Fruit fly (Drosophila melanogaster) ovary, adult (tissue): ENCODE data around the gene CG32263.

ENCODE experiments used
- CG17801 ChIP-seq: fragments of 200-800 bp; optimal IDR thresholded peaks from 2 replicates; lab custom pipeline; 2019; ENCODE audit warnings: missing biosample characterization, mild to moderate bottlenecking, missing genetic modification characterization, moderate library complexity; ENCODE audit not compliant: partially characterized antibody

Gene CG32263

DNA sequence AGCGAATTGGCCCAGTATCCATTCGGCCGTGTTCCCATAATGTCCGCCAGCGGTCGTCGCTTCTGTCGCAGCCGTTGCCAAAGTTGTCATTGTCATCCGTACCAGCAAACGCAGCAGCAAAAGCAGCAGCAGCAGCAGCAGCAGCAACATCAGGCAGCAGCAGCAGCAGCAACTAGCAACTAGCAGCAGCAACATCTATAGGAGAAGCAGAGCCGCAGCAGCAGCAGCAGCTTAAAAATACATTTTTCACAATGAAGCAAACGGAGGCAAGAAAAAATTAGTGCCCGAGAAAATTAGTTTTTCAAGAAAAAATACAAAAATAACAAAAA is 14.5 kb upstream of the CG32263 start:
- TF ChIP-seq CG17801 (GFP tag; lab: Kevin White, UChicago), result no peak

dm6 chr3L:3824790-3825484 is 14.0 kb upstream of the CG32263 start, which contains the start of gene Rdh:
Rdh (plus strand) TSS chr3L:3825449.
- no peak for TF ChIP-seq CG17801 (GFP tag; lab: Kevin White, UChicago)

dm6 chr3L:3818566-3819325 is 7.8 kb upstream of the CG32263 start, which contains the start of gene enc:
enc (plus strand) TSS chr3L:3818679.
- peak; percentile 27 for TF ChIP-seq CG17801 (GFP tag; lab: Kevin White, UChicago)

DNA sequence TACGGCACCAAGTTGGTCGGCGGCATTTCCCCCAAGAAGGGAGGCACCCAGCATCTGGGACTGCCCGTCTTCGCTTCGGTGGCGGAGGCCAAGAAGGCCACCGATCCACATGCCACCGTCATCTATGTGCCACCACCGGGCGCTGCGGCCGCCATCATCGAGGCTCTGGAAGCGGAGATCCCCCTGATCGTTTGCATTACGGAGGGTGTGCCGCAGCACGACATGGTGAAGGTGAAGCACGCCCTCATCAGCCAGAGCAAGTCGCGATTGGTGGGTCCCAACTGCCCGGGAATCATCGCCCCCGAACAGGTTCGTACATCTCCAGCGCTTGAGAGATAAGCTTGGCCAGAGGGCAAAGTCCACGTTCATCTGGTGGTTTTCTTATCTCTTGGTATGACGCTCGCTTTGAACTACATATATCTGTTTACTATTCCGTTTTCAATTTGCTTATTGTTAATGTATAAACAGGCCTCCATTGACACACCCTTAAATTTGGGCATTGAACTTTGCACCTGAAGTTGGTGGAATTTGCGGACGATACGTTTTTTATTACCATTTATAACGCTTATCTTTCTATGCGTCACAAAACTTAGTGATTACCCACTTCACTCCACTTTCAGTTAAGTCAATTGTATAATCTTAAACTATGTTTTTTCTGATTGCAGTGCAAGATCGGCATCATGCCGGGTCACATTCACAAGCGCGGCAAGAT is 6.0 kb upstream of the CG32263 start:
- no peak for TF ChIP-seq CG17801 (GFP tag; lab: Kevin White, UChicago)

- TF ChIP-seq CG17801 (GFP tag; lab: Kevin White, UChicago), result no peak
Observed at dm6 chr3L:3816254-3816653, 5.3 kb upstream of the CG32263 start, which contains the start of gene Acp63F. Acp63F (minus strand) TSS chr3L:3816354.

DNA sequence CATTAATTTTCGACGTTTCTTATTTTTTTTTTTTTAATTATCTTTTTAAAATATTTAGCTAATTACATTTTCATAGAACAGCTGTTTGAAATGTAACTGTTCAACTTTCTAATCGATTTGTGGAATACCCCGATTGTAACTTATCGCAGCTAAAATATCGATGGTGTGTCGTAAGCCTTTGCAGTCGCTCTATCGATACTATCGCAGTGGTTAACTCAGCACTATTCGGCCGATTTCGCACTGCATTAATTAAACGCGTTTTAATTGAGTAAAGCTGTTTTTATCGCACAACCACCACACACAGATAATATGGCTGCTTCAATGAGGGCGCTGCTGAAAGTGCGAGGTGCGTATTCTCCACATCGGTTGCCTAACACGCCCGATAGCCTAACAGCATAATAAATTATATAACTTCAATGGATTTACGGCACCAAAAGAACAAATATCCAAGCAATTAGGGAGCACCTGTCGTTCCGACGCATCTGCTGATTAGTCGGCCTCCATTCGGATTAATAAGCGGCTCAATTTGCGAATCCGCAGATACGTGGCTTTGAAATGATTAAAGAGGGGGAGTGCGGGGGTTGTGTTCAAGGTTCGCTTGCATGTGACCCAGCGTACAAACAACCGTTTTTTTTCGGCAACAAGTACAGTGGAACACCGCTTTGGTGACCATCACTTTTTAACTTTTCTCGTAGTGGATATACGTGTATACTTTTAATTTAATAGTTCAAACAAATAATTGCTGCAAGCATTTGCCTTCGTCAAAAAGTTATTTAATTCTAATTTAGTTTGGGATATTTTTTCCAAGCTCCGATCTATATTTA is 3.3 kb upstream of the CG32263 start, which contains the start of gene Scsalpha1:
Gene Scsalpha1 (plus strand): TSS at position 202 of the 824 bp plus-strand sequence.
- TF ChIP-seq CG17801 (GFP tag; lab: Kevin White, UChicago), result peak; percentile 49

dm6 chr3L:3809943-3810342 is 971 bp downstream of the CG32263 start, which contains the start of gene CG32262:
CG32262 (minus strand) TSS chr3L:3810196.
- TF ChIP-seq CG17801 (GFP tag; lab: Kevin White, UChicago), result no peak

- peak; percentile 63 for TF ChIP-seq CG17801 (GFP tag; lab: Kevin White, UChicago)
Observed at dm6 chr3L:3806330-3806729, 4.6 kb downstream of the CG32263 start, which contains the start of the genes CG32264, ntc and IntS10. CG32264 (minus strand) TSS chr3L:3806459. ntc (minus strand) TSS chr3L:3806459. IntS10 (plus strand) TSS chr3L:3806710.

- no peak for TF ChIP-seq CG17801 (GFP tag; lab: Kevin White, UChicago)
Observed at dm6 chr3L:3802677-3803076, 8.2 kb downstream of the CG32263 start.

- TF ChIP-seq CG17801 (GFP tag; lab: Kevin White, UChicago), result no peak
Observed at dm6 chr3L:3801813-3802212, 9.1 kb downstream of the CG32263 start.

DNA sequence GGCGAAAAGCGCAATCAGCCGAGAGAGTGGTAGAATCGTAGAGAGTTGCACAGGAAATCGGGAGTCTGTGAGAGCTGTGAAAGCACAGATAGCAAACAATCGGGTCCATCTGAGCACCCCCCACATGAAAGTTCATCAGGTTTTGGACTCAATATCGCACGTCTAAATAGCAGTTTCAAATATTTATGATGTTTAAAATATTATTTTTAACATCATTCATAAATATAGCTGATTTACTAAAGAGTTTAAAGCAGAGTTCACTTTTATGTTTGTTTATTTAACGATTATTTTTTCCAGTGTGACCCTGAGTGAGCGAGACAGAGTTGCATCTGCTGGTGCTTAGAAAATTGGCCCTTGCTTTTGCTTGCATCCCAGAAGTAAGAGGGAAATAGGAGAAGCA is 9.6 kb downstream of the CG32263 start:
- TF ChIP-seq CG17801 (GFP tag; lab: Kevin White, UChicago), result no peak

dm6 chr3L:3799766-3800165 is 11.1 kb downstream of the CG32263 start:
- TF ChIP-seq CG17801 (GFP tag; lab: Kevin White, UChicago), result no peak

dm6 chr3L:3798488-3798887 is 12.4 kb downstream of the CG32263 start:
- no peak for TF ChIP-seq CG17801 (GFP tag; lab: Kevin White, UChicago)

DNA sequence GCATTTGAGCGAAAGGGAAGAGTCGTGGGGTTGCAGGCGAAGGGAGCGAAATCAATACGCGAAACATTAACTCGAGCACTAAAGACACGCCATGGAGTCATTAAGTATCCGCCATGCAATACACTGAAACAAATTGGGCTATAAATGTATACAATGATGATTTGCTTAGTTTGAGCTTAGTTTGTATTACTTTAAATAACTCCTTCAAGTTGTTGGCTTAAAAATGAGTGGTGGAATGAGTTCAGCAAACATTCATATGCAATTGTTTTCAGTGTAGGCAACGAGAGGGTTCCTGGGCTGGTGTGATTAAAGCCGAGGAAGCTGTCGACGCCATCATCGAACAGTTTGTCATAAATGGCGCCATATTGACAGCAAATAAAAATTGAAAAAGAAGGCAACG is 13.2 kb downstream of the CG32263 start:
- TF ChIP-seq CG17801 (GFP tag; lab: Kevin White, UChicago), result no peak
